Fruit fly (Drosophila melanogaster) whole organism, wandering third instar larva: ENCODE data around the gene CG2818.
A peak's percentile ranks its signal among the peaks of the same experiment; 100 is the strongest.

ENCODE experiments used
- Abd-B ChIP-seq: fragments of >200 bp; optimal IDR thresholded peaks from 2 replicates; lab custom pipeline; 2017; ENCODE audit warnings: missing biosample characterization, missing genetic modification characterization
- CG9705 ChIP-seq: fragments of 200-800 bp; sonication (Bioruptor generic); optimal IDR thresholded peaks from 2 replicates; lab custom pipeline; 2018; ENCODE audit warnings: missing biosample characterization, mild to moderate bottlenecking, missing genetic modification characterization
- CrebA ChIP-seq: fragments of 200-800 bp; sonication (Bioruptor generic); optimal IDR thresholded peaks from 2 replicates; lab custom pipeline; 2016; ENCODE audit warnings: missing biosample characterization, mild to moderate bottlenecking, missing genetic modification characterization, borderline replicate concordance
- Dfd ChIP-seq: fragments of >200 bp; optimal IDR thresholded peaks from 2 replicates; lab custom pipeline; 2017; ENCODE audit warnings: missing biosample characterization, missing genetic modification characterization
- Dif ChIP-seq: fragments of 200-275, 200-300 bp; sonication (Bioruptor generic); optimal IDR thresholded peaks from 2 replicates; lab custom pipeline; 2018; ENCODE audit warnings: missing biosample characterization, missing genetic modification characterization; ENCODE audit not compliant: partially characterized antibody
- GATAd ChIP-seq: sonication (Bioruptor generic); optimal IDR thresholded peaks from 2 replicates; lab custom pipeline; 2016; ENCODE audit warnings: missing biosample characterization, missing genetic modification characterization
- HLH106 ChIP-seq: fragments of 200-800 bp; optimal IDR thresholded peaks from 3 replicates; lab custom pipeline; 2019; ENCODE audit warnings: missing biosample characterization, mild to moderate bottlenecking, missing genetic modification characterization, moderate library complexity
- Hnf4 ChIP-seq: fragments of 200-800 bp; sonication (Bioruptor generic); optimal IDR thresholded peaks from 2 replicates; lab custom pipeline; 2016; ENCODE audit warnings: missing biosample characterization, mild to moderate bottlenecking, missing genetic modification characterization
- Hr78 ChIP-seq: fragments of >200 bp; optimal IDR thresholded peaks from 2 replicates; lab custom pipeline; 2017; ENCODE audit warnings: missing biosample characterization, missing genetic modification characterization
- Hr83 ChIP-seq: fragments of 200-300 bp; sonication (Bioruptor generic); optimal IDR thresholded peaks from 2 replicates; lab custom pipeline; 2016; ENCODE audit warnings: missing biosample characterization, mild to moderate bottlenecking, missing genetic modification characterization, moderate library complexity; ENCODE audit not compliant: poor library complexity, severe bottlenecking
- Jra ChIP-seq: sonication (Bioruptor generic); optimal IDR thresholded peaks from 2 replicates; lab custom pipeline; 2016; ENCODE audit warnings: missing biosample characterization, missing genetic modification characterization
- Myc ChIP-seq: fragments of >200 bp; optimal IDR thresholded peaks from 2 replicates; lab custom pipeline; 2017
- OdsH ChIP-seq: fragments of 200-800 bp; sonication (Bioruptor generic); optimal IDR thresholded peaks from 2 replicates; lab custom pipeline; 2016; ENCODE audit warnings: missing biosample characterization, mild to moderate bottlenecking, missing genetic modification characterization
- Rel ChIP-seq, 2 experiments: fragments of 200-800 bp; sonication (Bioruptor generic) in 1 of 2; optimal IDR thresholded peaks; 2 replicates in 1 of 2; 3 replicates in 1 of 2; lab custom pipeline; 2016 to 2019; ENCODE audit warnings: mild to moderate bottlenecking in 2 of 2, missing biosample characterization in 2 of 2, missing genetic modification characterization in 2 of 2, moderate library complexity in 1 of 2
- Vsx2 ChIP-seq: fragments of 200-300, 225-300 bp; sonication (Bioruptor generic); optimal IDR thresholded peaks from 2 replicates; lab custom pipeline; 2018; ENCODE audit warnings: missing biosample characterization, missing genetic modification characterization; ENCODE audit not compliant: partially characterized antibody
- br ChIP-seq: fragments of 200-800 bp; sonication (Bioruptor generic); optimal IDR thresholded peaks from 2 replicates; lab custom pipeline; 2016; ENCODE audit warnings: missing biosample characterization, missing genetic modification characterization
- brk ChIP-seq: fragments of 200-800 bp; sonication (Bioruptor generic); optimal IDR thresholded peaks from 2 replicates; lab custom pipeline; 2016; ENCODE audit warnings: missing biosample characterization, mild to moderate bottlenecking, missing genetic modification characterization
- dl ChIP-seq, 2 experiments: fragments of 175-275, 200-275 bp in 1 of 2; fragments of 200-275 bp in 1 of 2; sonication (Bioruptor generic); optimal IDR thresholded peaks; lab custom pipeline; 2018; ENCODE audit warnings: mild to moderate bottlenecking in 2 of 2, missing biosample characterization in 2 of 2, missing genetic modification characterization in 2 of 2, moderate library complexity in 2 of 2; ENCODE audit not compliant: partially characterized antibody in 2 of 2, insufficient read depth in 1 of 2
- dmrt93B ChIP-seq: fragments of 200-800 bp; sonication (Bioruptor generic); optimal IDR thresholded peaks from 2 replicates; lab custom pipeline; 2018; ENCODE audit warnings: missing biosample characterization, mild to moderate bottlenecking, missing genetic modification characterization
- dsf ChIP-seq: sonication (Bioruptor generic); optimal IDR thresholded peaks from 2 replicates; lab custom pipeline; 2016; ENCODE audit warnings: missing biosample characterization, missing genetic modification characterization, borderline replicate concordance
- foxo ChIP-seq, 2 experiments: fragments of 200-800 bp; sonication (Bioruptor generic); optimal IDR thresholded peaks; 2 replicates in 1 of 2; 3 replicates in 1 of 2; lab custom pipeline; 2016 to 2017; ENCODE audit warnings: missing biosample characterization in 2 of 2, missing genetic modification characterization in 2 of 2
- fru ChIP-seq: fragments of 200-800 bp; sonication (Bioruptor generic); optimal IDR thresholded peaks from 3 replicates; lab custom pipeline; 2016; ENCODE audit warnings: missing biosample characterization, mild to moderate bottlenecking, missing genetic modification characterization
- h ChIP-seq: fragments of 200-800 bp; sonication (Bioruptor generic); optimal IDR thresholded peaks from 3 replicates; lab custom pipeline; 2016; ENCODE audit warnings: missing biosample characterization, mild to moderate bottlenecking, missing genetic modification characterization
- jim ChIP-seq: fragments of 175-275, 200-325 bp; sonication (Bioruptor generic); optimal IDR thresholded peaks from 2 replicates; lab custom pipeline; 2016; ENCODE audit warnings: missing biosample characterization, mild to moderate bottlenecking, missing genetic modification characterization
- lola ChIP-seq: fragments of >200 bp; optimal IDR thresholded peaks from 2 replicates; lab custom pipeline; 2017; ENCODE audit warnings: missing biosample characterization, missing genetic modification characterization
- pan ChIP-seq: fragments of >200 bp; optimal IDR thresholded peaks from 2 replicates; lab custom pipeline; 2017
- psq ChIP-seq: fragments of 200-800 bp; sonication (Bioruptor generic); optimal IDR thresholded peaks from 3 replicates; lab custom pipeline; 2017; ENCODE audit warnings: missing biosample characterization, mild to moderate bottlenecking, missing genetic modification characterization, moderate library complexity
- rgr ChIP-seq: fragments of 200-800 bp; sonication (Bioruptor generic); optimal IDR thresholded peaks from 3 replicates; lab custom pipeline; 2016; ENCODE audit warnings: missing biosample characterization, mild to moderate bottlenecking, missing genetic modification characterization
- sage ChIP-seq: fragments of 200-800 bp; sonication (Bioruptor generic); optimal IDR thresholded peaks from 2 replicates; lab custom pipeline; 2016; ENCODE audit warnings: missing biosample characterization, mild to moderate bottlenecking, missing genetic modification characterization
- sv ChIP-seq: fragments of 200-800 bp; sonication (Bioruptor generic); optimal IDR thresholded peaks from 3 replicates; lab custom pipeline; 2016; ENCODE audit warnings: missing biosample characterization, missing genetic modification characterization
- tai ChIP-seq: sonication (Bioruptor generic); optimal IDR thresholded peaks from 2 replicates; lab custom pipeline; 2016; ENCODE audit warnings: missing biosample characterization, missing genetic modification characterization
- usp ChIP-seq: fragments of >200 bp; optimal IDR thresholded peaks from 2 replicates; lab custom pipeline; 2017; ENCODE audit warnings: missing biosample characterization, missing genetic modification characterization
- woc ChIP-seq: sonication (Bioruptor generic); optimal IDR thresholded peaks from 2 replicates; lab custom pipeline; 2016; ENCODE audit warnings: missing biosample characterization, mild to moderate bottlenecking, missing genetic modification characterization

Gene CG2818

DNA sequence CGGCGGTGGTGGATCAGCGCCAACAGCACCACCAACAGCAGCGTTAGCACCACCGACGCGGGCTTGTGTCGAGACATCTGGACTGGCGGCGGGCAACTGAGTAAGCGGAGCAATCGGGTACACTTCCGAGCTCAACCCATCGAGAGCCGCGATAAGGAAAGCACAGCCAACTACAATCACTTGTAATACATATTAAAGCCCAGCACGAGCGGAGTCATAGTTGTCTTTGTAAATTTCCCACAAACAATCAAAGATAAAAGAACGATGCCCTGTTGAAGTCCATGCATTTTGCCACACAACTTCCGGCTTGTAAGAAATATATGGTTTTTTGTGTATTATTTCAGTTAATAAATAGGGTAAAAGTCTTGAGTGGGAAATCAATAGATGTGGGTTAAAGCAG lies 6.2 kb upstream of the CG2818 start, which contains the start of gene CG31777:
CG31777 (minus strand) TSS at position 101 of the 400 bp plus-strand sequence.
- TF ChIP-seq HLH106 (no peak), Abd-B (GFP tag; lab: Kevin White, UChicago) (no peak), Jra (GFP tag; lab: Kevin White, UChicago) (no peak), usp (GFP tag; lab: Kevin White, UChicago) (no peak), Vsx2 (no peak), rgr (GFP tag; lab: Kevin White, UChicago) (no peak), pan (no peak), CG9705 (GFP tag; lab: Kevin White, UChicago) (no peak), Rel (GFP tag; optimal IDR thresholded peaks at IDR 0.05; lab: Kevin White, UChicago) (no peak), Rel (tag; optimal IDR thresholded peaks at IDR 0.05; lab: Kevin White, UChicago) (no peak), psq (GFP tag; lab: Kevin White, UChicago) (no peak), fru (GFP tag; lab: Kevin White, UChicago) (no peak), dmrt93B (GFP tag; lab: Kevin White, UChicago) (no peak), Hr78 (no peak), lola (GFP tag; lab: Kevin White, UChicago) (no peak), jim (GFP tag; lab: Kevin White, UChicago) (no peak), dl (GFP tag; optimal IDR thresholded peaks at IDR 0.05; lab: Kevin White, UChicago; ENCODE audit: insufficient read depth in 1 of 2, partially characterized antibody in 2 of 2) (no peak), sv (GFP tag; lab: Kevin White, UChicago) (no peak), Hnf4 (no peak), brk (GFP tag; lab: Kevin White, UChicago) (no peak), br (no peak)

DNA sequence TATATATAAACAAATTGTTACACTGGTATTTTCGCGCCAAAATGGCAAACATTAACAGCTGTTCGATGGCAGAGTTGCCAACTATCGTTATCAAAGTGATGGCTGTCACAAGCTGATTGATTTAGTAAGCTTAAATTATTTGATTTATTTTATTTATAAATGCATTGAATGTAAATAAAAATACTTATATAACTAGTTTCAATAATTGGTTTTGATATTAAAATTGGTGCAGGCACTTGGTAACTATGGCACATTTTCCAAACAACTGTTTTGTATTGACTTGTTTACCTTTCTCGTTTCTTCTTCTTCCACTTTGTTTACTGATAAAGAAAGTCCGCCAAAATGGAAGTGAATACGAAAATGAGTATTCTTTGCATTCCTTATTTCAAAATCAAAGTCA lies 1.5 kb upstream of the CG2818 start, which contains the start of gene cutlet:
cutlet (minus strand) TSS at position 84 of the 400 bp plus-strand sequence.
- TF ChIP-seq dsf (GFP tag; lab: Kevin White, UChicago) = no peak
- TF ChIP-seq sage (GFP tag; lab: Kevin White, UChicago) = no peak
- no peak for TF ChIP-seq Hr78
- no peak for TF ChIP-seq br
- peak; percentile 28 for TF ChIP-seq HLH106
- no peak for TF ChIP-seq usp (GFP tag; lab: Kevin White, UChicago)
- no peak for TF ChIP-seq sv (GFP tag; lab: Kevin White, UChicago)
- TF ChIP-seq Hr83 = no peak
- TF ChIP-seq Vsx2 = no peak
- no peak for TF ChIP-seq Abd-B (GFP tag; lab: Kevin White, UChicago)
- no peak for TF ChIP-seq Myc (lab: Kevin White, UChicago)
- TF ChIP-seq brk (GFP tag; lab: Kevin White, UChicago) = no peak
- peak; percentile 29 for TF ChIP-seq rgr (GFP tag; lab: Kevin White, UChicago)
- TF ChIP-seq Dfd (GFP tag; lab: Kevin White, UChicago) = no peak
- TF ChIP-seq jim (GFP tag; lab: Kevin White, UChicago) = no peak
- TF ChIP-seq lola (GFP tag; lab: Kevin White, UChicago) = no peak
- TF ChIP-seq woc (GFP tag; lab: Kevin White, UChicago) = no peak
- TF ChIP-seq OdsH = no peak
- no peak for TF ChIP-seq CrebA
- TF ChIP-seq GATAd (GFP tag; lab: Kevin White, UChicago) = no peak
- TF ChIP-seq dl (GFP tag; optimal IDR thresholded peaks at IDR 0.05; lab: Kevin White, UChicago; ENCODE audit: insufficient read depth in 1 of 2, partially characterized antibody in 2 of 2) = no peak
- TF ChIP-seq foxo (GFP tag; optimal IDR thresholded peaks at IDR 0.05; lab: Kevin White, UChicago) = peak in 1 of 2 experiments; percentile 16
- TF ChIP-seq dmrt93B (GFP tag; lab: Kevin White, UChicago) = no peak
- TF ChIP-seq tai = no peak
- TF ChIP-seq CG9705 (GFP tag; lab: Kevin White, UChicago) = no peak
- peak; percentile 41 for TF ChIP-seq Dif (GFP tag; lab: Kevin White, UChicago)
- peak; percentile 10 for TF ChIP-seq h (GFP tag; lab: Kevin White, UChicago)
- TF ChIP-seq fru (GFP tag; lab: Kevin White, UChicago) = no peak

DNA sequence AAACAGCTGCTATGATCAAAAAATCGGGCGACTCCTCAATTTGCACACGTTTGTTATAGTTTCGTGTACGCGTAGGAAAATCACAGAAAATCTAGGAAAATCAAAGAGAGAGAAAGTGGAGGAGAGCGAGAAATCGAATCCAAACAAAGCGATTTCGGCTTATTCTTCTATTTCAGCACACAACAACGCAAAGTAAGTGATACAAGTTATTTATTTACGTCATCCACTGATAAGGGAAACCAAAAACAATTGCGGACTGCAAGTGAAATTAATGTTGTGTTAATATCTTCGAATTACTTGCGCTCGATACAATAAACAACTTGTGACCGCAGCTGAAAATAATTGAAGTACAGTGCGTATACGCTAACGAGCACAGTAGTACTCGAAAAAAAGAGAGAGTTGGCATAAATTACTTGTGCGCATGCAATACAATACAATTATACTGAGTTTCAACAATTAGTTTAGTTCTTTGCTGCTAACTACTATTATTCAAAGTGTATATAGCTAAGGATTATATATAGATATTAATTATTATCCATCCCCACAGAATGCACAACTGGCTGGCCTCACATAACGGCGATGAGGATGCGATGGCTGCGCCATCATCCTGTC lies 491 bp downstream of the CG2818 start:
- TF ChIP-seq dl (GFP tag; optimal IDR thresholded peaks at IDR 0.05; lab: Kevin White, UChicago; ENCODE audit: insufficient read depth in 1 of 2, partially characterized antibody in 2 of 2) (no peak), Vsx2 (no peak), lola (GFP tag; lab: Kevin White, UChicago) (no peak), woc (GFP tag; lab: Kevin White, UChicago) (no peak), dsf (GFP tag; lab: Kevin White, UChicago) (no peak), CG9705 (GFP tag; lab: Kevin White, UChicago) (no peak)
